Worm (Caenorhabditis elegans): Measurements from ENCODE around the gene ZK994.6.

ce11 chrV:8518822-8519392 is 11.7 kb upstream of the ZK994.6 start, which contains the start of gene F45F2.10:
- TF ChIP-seq ZK546.5 (tag; optimal IDR thresholded peaks at IDR 0.05) (no peak), elt-1 (tag; optimal IDR thresholded peaks at IDR 0.05) (no peak), dmd-4 (tag; optimal IDR thresholded peaks at IDR 0.05) (no peak), nhr-25 (tag; optimal IDR thresholded peaks at IDR 0.05) (no peak)

All from whole organism, L2 larva.